Worm (Caenorhabditis elegans) whole organism, early embryonic: ENCODE results near the gene daf-7.

Experiments used
- B0310.2 ChIP-seq: sonication (generic microtip); optimal IDR thresholded peaks from 2 replicates; lab custom pipeline; 2016; ENCODE audit warnings: mild to moderate bottlenecking, missing genetic modification characterization, missing compliant biosample characterization
- F13C5.2 ChIP-seq: sonication (generic microtip); optimal IDR thresholded peaks from 2 replicates; lab custom pipeline; 2017; ENCODE audit warnings: mild to moderate bottlenecking, missing genetic modification characterization, inconsistent platforms, missing compliant biosample characterization
- aly-1 ChIP-seq: sonication (generic microtip); optimal IDR thresholded peaks from 2 replicates; lab custom pipeline; 2016; ENCODE audit warnings: missing genetic modification characterization, missing compliant biosample characterization
- ama-1 ChIP-seq: fragments of 150-350 bp; optimal IDR thresholded peaks from 2 replicates; lab custom pipeline; 2014
- ceh-13 ChIP-seq: fragments of 200-800 bp; sonication (Bioruptor generic); optimal IDR thresholded peaks from 2 replicates; lab custom pipeline; 2018; ENCODE audit warnings: mild to moderate bottlenecking, missing genetic modification characterization, missing compliant biosample characterization
- ceh-36 ChIP-seq: sonication (generic microtip); optimal IDR thresholded peaks from 2 replicates; lab custom pipeline; 2016; ENCODE audit warnings: missing genetic modification characterization, inconsistent platforms, missing compliant biosample characterization
- ets-7 ChIP-seq: sonication (generic microtip); optimal IDR thresholded peaks from 2 replicates; lab custom pipeline; 2016; ENCODE audit warnings: missing genotype, missing genetic modification characterization, missing compliant biosample characterization
- flt-1 ChIP-seq: fragments of 200-800 bp; sonication (Bioruptor generic); IDR thresholded peaks from 2 replicates; pipeline ENCODE4 v1.3.6; 2022; ENCODE audit warnings: missing genetic modification characterization, missing compliant biosample characterization
- hmbx-1 ChIP-seq: sonication (generic microtip); optimal IDR thresholded peaks from 2 replicates; lab custom pipeline; 2016; ENCODE audit warnings: mild to moderate bottlenecking, missing genetic modification characterization, missing compliant biosample characterization
- hmg-4 ChIP-seq: fragments of 200-800 bp; sonication (Bioruptor generic); optimal IDR thresholded peaks from 2 replicates; lab custom pipeline; 2018; ENCODE audit warnings: mild to moderate bottlenecking, missing genetic modification characterization, missing compliant biosample characterization
- hnd-1 ChIP-seq: sonication (generic microtip); optimal IDR thresholded peaks from 2 replicates; lab custom pipeline; 2016; ENCODE audit warnings: missing genetic modification characterization, missing compliant biosample characterization
- pes-1 ChIP-seq: fragments of 200-800 bp; sonication (Bioruptor generic); IDR thresholded peaks from 2 replicates; pipeline ENCODE4 v1.3.6; 2022; ENCODE audit warnings: missing genetic modification reagents, missing genetic modification characterization, missing compliant biosample characterization
- scrt-1 ChIP-seq: fragments of 200-800 bp; sonication (Bioruptor generic); IDR thresholded peaks from 2 replicates; pipeline ENCODE4 v1.3.6; 2022; ENCODE audit warnings: missing genetic modification characterization, missing compliant biosample characterization
- sea-1 ChIP-seq: fragments of 200-800 bp; sonication (Bioruptor generic); conservative IDR thresholded peaks from 2 replicates; pipeline ENCODE4 v1.3.6; 2022; ENCODE audit warnings: missing genetic modification characterization, missing compliant biosample characterization
- tbx-11 ChIP-seq: fragments of 200-800 bp; sonication (Bioruptor generic); IDR thresholded peaks from 2 replicates; pipeline ENCODE4 v1.3.6; 2022; ENCODE audit warnings: missing genetic modification characterization, missing compliant biosample characterization
- tbx-37 ChIP-seq: fragments of 200-800 bp; sonication (Bioruptor generic); conservative IDR thresholded peaks from 2 replicates; pipeline ENCODE4 v1.3.6; 2022; ENCODE audit warnings: missing genetic modification reagents, missing genetic modification characterization, missing compliant biosample characterization
- tra-4 ChIP-seq: sonication (generic microtip); optimal IDR thresholded peaks from 2 replicates; lab custom pipeline; 2017; ENCODE audit warnings: missing genetic modification characterization, missing compliant biosample characterization

The daf-7 gene

DNA sequence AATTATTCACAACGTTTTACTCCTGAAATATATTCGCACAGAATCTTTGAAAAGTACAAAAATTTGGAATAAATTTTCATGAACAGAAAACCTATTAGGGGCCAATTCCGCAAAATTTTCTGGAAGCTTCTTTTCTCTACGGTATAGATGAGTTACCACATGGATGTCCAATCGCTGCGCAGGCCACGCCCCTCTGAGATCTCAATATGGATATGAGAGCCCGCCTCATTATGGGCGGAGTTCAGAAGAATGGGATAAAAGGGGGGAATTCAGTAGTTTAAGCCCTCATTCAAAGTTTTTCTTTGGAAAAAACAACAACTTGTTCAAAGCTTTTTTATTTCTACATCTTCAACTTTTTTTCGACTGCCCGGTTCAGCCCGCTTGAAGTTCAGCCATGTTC is at the start of gene daf-7:
Gene daf-7, plus strand, starts transcription at position 301 of the 400 bp plus-strand sequence.
- TF ChIP-seq ceh-13 (no peak), tbx-37 (GFP tag; lab: Robert Waterston, UW) (no peak), hmg-4 (no peak), ama-1 (lab: Kevin White, UChicago) (no peak), F13C5.2 (tag; lab: Kevin White, UChicago) (no peak), B0310.2 (no peak), aly-1 (tag; lab: Kevin White, UChicago) (no peak), scrt-1 (GFP tag; lab: Robert Waterston, UW) (no peak), hnd-1 (tag; lab: Kevin White, UChicago) (no peak), ceh-36 (tag; lab: Kevin White, UChicago) (no peak), pes-1 (GFP tag; lab: Robert Waterston, UW) (no peak), hmbx-1 (tag; lab: Kevin White, UChicago) (no peak), tra-4 (tag; lab: Kevin White, UChicago) (no peak), tbx-11 (GFP tag; lab: Robert Waterston, UW) (no peak), ets-7 (no peak), flt-1 (no peak), sea-1 (no peak)

DNA sequence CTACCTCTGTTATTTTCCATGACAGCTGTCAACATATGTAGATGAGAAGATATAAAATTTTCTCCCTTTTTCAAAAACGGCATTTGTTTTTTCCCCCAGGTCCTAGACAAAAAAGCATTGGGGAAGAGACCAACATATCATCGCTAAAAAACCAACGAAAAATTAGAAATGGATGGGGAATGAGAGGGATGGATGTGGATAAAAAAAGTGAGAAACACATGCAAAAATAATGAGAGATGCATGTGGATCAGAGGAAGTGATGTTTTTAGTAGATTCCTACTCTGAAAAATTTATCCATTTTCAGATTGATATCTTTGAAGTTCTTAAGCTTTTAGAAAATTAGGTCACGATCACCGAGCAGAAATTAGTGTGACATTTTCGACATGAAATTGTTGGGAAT is 49.1 kb upstream of the daf-7 start:
- TF ChIP-seq B0310.2, result no peak
- no peak for TF ChIP-seq ama-1 (lab: Kevin White, UChicago)
- TF ChIP-seq hnd-1 (tag; lab: Kevin White, UChicago), result no peak
- no peak for TF ChIP-seq ets-7
- no peak for TF ChIP-seq tra-4 (tag; lab: Kevin White, UChicago)
- TF ChIP-seq aly-1 (tag; lab: Kevin White, UChicago), result no peak
- no peak for TF ChIP-seq ceh-36 (tag; lab: Kevin White, UChicago)

DNA sequence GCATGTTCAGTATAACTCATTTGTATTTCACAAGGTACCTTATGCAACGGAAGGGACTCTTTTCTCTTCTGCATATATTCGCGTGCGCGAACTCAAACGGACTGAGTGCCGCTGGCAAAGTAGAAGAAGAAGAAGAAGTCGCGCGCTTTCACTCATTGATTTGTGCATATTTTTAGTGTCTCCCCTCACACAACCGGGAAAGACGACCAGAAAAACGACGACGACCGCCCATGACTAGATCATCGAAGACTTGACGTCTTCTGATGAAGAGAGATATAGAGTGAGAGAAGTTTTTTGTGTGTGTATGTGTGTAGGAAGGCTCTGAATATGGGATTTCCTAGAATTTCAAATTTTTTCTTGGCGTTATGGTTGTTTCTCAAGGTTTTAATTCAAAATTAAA is 47.2 kb upstream of the daf-7 start:
- TF ChIP-seq ceh-13, result no peak
- no peak for TF ChIP-seq flt-1
- TF ChIP-seq sea-1, result no peak
- TF ChIP-seq ceh-36 (tag; lab: Kevin White, UChicago), result no peak
- TF ChIP-seq pes-1 (GFP tag; lab: Robert Waterston, UW), result no peak
- no peak for TF ChIP-seq tbx-37 (GFP tag; lab: Robert Waterston, UW)
- TF ChIP-seq B0310.2, result no peak
- TF ChIP-seq tra-4 (tag; lab: Kevin White, UChicago), result no peak
- TF ChIP-seq F13C5.2 (tag; lab: Kevin White, UChicago), result no peak
- no peak for TF ChIP-seq hnd-1 (tag; lab: Kevin White, UChicago)
- TF ChIP-seq hmbx-1 (tag; lab: Kevin White, UChicago), result no peak
- no peak for TF ChIP-seq tbx-11 (GFP tag; lab: Robert Waterston, UW)
- TF ChIP-seq ets-7, result no peak
- no peak for TF ChIP-seq scrt-1 (GFP tag; lab: Robert Waterston, UW)
- TF ChIP-seq hmg-4, result no peak
- TF ChIP-seq aly-1 (tag; lab: Kevin White, UChicago), result no peak
- TF ChIP-seq ama-1 (lab: Kevin White, UChicago), result no peak

DNA sequence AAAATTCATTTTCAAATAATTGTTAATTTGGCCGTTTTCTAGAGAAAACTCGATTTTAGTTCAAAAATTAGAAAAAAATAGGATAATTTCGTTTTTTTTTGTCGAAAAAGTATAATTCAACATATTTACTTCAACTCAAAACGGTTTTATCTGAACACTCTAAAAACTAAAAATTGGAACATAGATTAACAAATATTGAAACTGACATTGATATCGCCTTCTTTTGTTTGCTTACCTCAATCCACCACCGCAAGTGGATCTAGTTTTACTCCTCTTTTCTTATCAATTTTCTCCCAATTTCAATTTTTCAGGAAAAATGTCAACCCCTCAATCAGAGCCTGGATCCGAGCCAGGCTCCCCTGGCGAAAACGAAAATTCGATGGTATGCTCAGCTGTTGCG is 46.8 kb upstream of the daf-7 start, which contains the start of gene ptl-1:
Gene ptl-1, plus strand, starts transcription at position 301 of the 400 bp plus-strand sequence.
- no peak for TF ChIP-seq ceh-36 (tag; lab: Kevin White, UChicago)
- no peak for TF ChIP-seq tbx-37 (GFP tag; lab: Robert Waterston, UW)
- no peak for TF ChIP-seq ceh-13
- no peak for TF ChIP-seq hmg-4
- no peak for TF ChIP-seq hmbx-1 (tag; lab: Kevin White, UChicago)
- TF ChIP-seq ets-7, result no peak

ce11 chrIII:768528-768927 is 43.1 kb upstream of the daf-7 start:
- TF ChIP-seq flt-1, result no peak
- TF ChIP-seq scrt-1 (GFP tag; lab: Robert Waterston, UW), result no peak
- no peak for TF ChIP-seq pes-1 (GFP tag; lab: Robert Waterston, UW)
- TF ChIP-seq ets-7, result no peak
- TF ChIP-seq sea-1, result no peak
- no peak for TF ChIP-seq hmg-4

- TF ChIP-seq hmbx-1 (tag; lab: Kevin White, UChicago) (no peak), ceh-13 (no peak), tbx-11 (GFP tag; lab: Robert Waterston, UW) (no peak), aly-1 (tag; lab: Kevin White, UChicago) (no peak), hnd-1 (tag; lab: Kevin White, UChicago) (no peak), tbx-37 (GFP tag; lab: Robert Waterston, UW) (no peak)
Measured at ce11 chrIII:770958-771357, 40.7 kb upstream of the daf-7 start, which contains the start of gene tpst-2. tpst-2 (plus strand) TSS chrIII:771258.

- no peak for TF ChIP-seq B0310.2
- no peak for TF ChIP-seq aly-1 (tag; lab: Kevin White, UChicago)
- no peak for TF ChIP-seq ama-1 (lab: Kevin White, UChicago)
- TF ChIP-seq sea-1, result no peak
- no peak for TF ChIP-seq hmbx-1 (tag; lab: Kevin White, UChicago)
- TF ChIP-seq hmg-4, result no peak
Measured at ce11 chrIII:772675-773074, 39.0 kb upstream of the daf-7 start.

ce11 chrIII:773114-773513 is 38.5 kb upstream of the daf-7 start, which contains the start of gene cyn-6:
cyn-6 (plus strand) TSS chrIII:773414.
- no peak for TF ChIP-seq flt-1
- no peak for TF ChIP-seq hmg-4
- TF ChIP-seq B0310.2, result no peak
- TF ChIP-seq tbx-11 (GFP tag; lab: Robert Waterston, UW), result no peak
- TF ChIP-seq ets-7, result no peak
- no peak for TF ChIP-seq tra-4 (tag; lab: Kevin White, UChicago)
- TF ChIP-seq scrt-1 (GFP tag; lab: Robert Waterston, UW), result no peak
- no peak for TF ChIP-seq hnd-1 (tag; lab: Kevin White, UChicago)
- no peak for TF ChIP-seq tbx-37 (GFP tag; lab: Robert Waterston, UW)
- no peak for TF ChIP-seq hmbx-1 (tag; lab: Kevin White, UChicago)
- no peak for TF ChIP-seq aly-1 (tag; lab: Kevin White, UChicago)
- no peak for TF ChIP-seq pes-1 (GFP tag; lab: Robert Waterston, UW)
- no peak for TF ChIP-seq ceh-36 (tag; lab: Kevin White, UChicago)
- TF ChIP-seq sea-1, result no peak
